Worm (Caenorhabditis elegans) whole organism, L2 larva: ENCODE measurements around the gene srg-67.

Source experiments
- R02D3.7 ChIP-seq: fragments of 150-350 bp; optimal IDR thresholded peaks from 2 replicates; lab custom pipeline; 2014; ENCODE audit warnings: missing biosample characterization, missing genetic modification characterization
- ZK546.5 ChIP-seq: sonication (generic microtip); optimal IDR thresholded peaks from 2 replicates; lab custom pipeline; 2017; ENCODE audit warnings: missing biosample characterization, missing genetic modification characterization
- fos-1 ChIP-seq: fragments of 150-350 bp; optimal IDR thresholded peaks from 2 replicates; lab custom pipeline; 2014; ENCODE audit warnings: missing biosample characterization, missing genetic modification characterization
- lin-13 ChIP-seq: fragments of 150-350 bp; optimal IDR thresholded peaks from 2 replicates; lab custom pipeline; 2014; ENCODE audit warnings: missing biosample characterization, missing genetic modification reagents, missing genetic modification characterization
- nhr-77 ChIP-seq: fragments of 150-350 bp; optimal IDR thresholded peaks from 2 replicates; lab custom pipeline; 2014; ENCODE audit warnings: missing biosample characterization, missing genetic modification characterization
- skn-1 ChIP-seq: sonication (generic microtip); optimal IDR thresholded peaks from 2 replicates; lab custom pipeline; 2017; ENCODE audit warnings: missing biosample characterization, missing genetic modification characterization
- unc-55 ChIP-seq: fragments of 150-350 bp; sonication (generic microtip); optimal IDR thresholded peaks from 3 replicates; lab custom pipeline; 2014; ENCODE audit warnings: missing biosample characterization, missing genetic modification reagents, missing genetic modification characterization

DNA sequence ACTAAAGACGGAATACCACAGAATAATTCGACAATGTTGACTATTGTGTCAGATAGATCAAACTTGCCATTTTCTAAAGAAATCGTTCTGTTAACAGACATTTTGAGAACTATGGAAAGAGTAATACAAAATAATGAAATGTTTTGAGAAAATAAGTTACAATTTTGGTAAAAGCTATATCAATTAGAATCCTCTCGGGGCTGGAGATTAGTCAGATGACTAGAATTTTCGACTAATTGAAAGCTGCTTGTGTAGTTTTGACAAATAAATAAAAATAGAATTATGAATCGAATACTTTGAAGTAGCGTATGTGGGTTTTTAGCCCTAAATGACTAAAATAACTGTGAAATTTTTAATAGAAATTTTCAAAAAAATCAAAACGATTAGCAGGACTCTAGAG is 22.1 kb upstream of the srg-67 start, which contains the start of gene srg-65:
- TF ChIP-seq ZK546.5 (tag; lab: Kevin White, UChicago) (no peak), nhr-77 (tag; lab: Kevin White, UChicago) (no peak), R02D3.7 (tag; lab: Kevin White, UChicago) (no peak), fos-1 (tag; lab: Kevin White, UChicago) (no peak), skn-1 (tag; lab: Kevin White, UChicago) (no peak), lin-13 (no peak), unc-55 (GFP tag; lab: Kevin White, UChicago) (no peak)
